Worm (Caenorhabditis elegans) whole organism, L2 larva: ENCODE measurements around the gene arrd-6.

Experiments
- C34F6.9 ChIP-seq: fragments of 150-350 bp; optimal IDR thresholded peaks from 2 replicates; lab custom pipeline; 2014; ENCODE audit warnings: missing biosample characterization, missing genetic modification characterization
- Y55F3AM.14 ChIP-seq: fragments of 200-800 bp; sonication (Bioruptor generic); optimal IDR thresholded peaks from 2 replicates; lab custom pipeline; 2018; ENCODE audit warnings: mild to moderate bottlenecking, missing genetic modification characterization, missing compliant biosample characterization
- ama-1 ChIP-seq: fragments of 150-350 bp; optimal IDR thresholded peaks from 2 replicates; lab custom pipeline; 2018; ENCODE audit warnings: inconsistent platforms
- ceh-16 ChIP-seq: fragments of 150-350 bp; optimal IDR thresholded peaks from 2 replicates; lab custom pipeline; 2014; ENCODE audit warnings: missing biosample characterization, missing genetic modification characterization
- ceh-82 ChIP-seq: fragments of 150-350 bp; optimal IDR thresholded peaks from 2 replicates; lab custom pipeline; 2014; ENCODE audit warnings: missing biosample characterization, missing genetic modification characterization
- crh-2 ChIP-seq: sonication (generic microtip); optimal IDR thresholded peaks from 2 replicates; lab custom pipeline; 2017; ENCODE audit warnings: missing biosample characterization, missing genetic modification characterization
- elt-3 ChIP-seq: sonication (generic microtip); optimal IDR thresholded peaks from 2 replicates; lab custom pipeline; 2017; ENCODE audit warnings: missing biosample characterization, missing genetic modification characterization
- gmeb-1 ChIP-seq: fragments of 150-350 bp; optimal IDR thresholded peaks from 2 replicates; lab custom pipeline; 2014; ENCODE audit warnings: missing biosample characterization, missing genetic modification characterization
- lin-11 ChIP-seq: fragments of 150-350 bp; sonication (generic microtip); optimal IDR thresholded peaks from 2 replicates; lab custom pipeline; 2014; ENCODE audit warnings: missing biosample characterization, missing genetic modification characterization, inconsistent platforms, mixed read lengths
- lin-13 ChIP-seq: fragments of 150-350 bp; optimal IDR thresholded peaks from 2 replicates; lab custom pipeline; 2014; ENCODE audit warnings: missing biosample characterization, missing genetic modification reagents, missing genetic modification characterization
- lsy-2 ChIP-seq, 2 experiments: fragments of 150-350 bp in 1 of 2; sonication (generic microtip) in 1 of 2; optimal IDR thresholded peaks; 2 replicates each; lab custom pipeline; 2014 to 2017; ENCODE audit warnings: missing biosample characterization in 2 of 2, missing genetic modification characterization in 2 of 2
- mab-5 ChIP-seq: fragments of 150-350 bp; optimal IDR thresholded peaks from 2 replicates; lab custom pipeline; 2014; ENCODE audit warnings: missing biosample characterization, missing genetic modification characterization
- mbf-1 ChIP-seq: sonication (generic microtip); optimal IDR thresholded peaks from 2 replicates; lab custom pipeline; 2017; ENCODE audit warnings: missing biosample characterization, missing genetic modification characterization
- mdl-1 ChIP-seq, 2 experiments: fragments of 150-350 bp in 1 of 2; sonication (generic microtip) in 1 of 2; optimal IDR thresholded peaks; 2 replicates each; lab custom pipeline; 2017; ENCODE audit warnings: missing biosample characterization in 2 of 2, missing genetic modification characterization in 2 of 2
- nhr-10 ChIP-seq: sonication (generic microtip); optimal IDR thresholded peaks from 2 replicates; lab custom pipeline; 2017; ENCODE audit warnings: missing biosample characterization, missing genetic modification characterization
- nhr-23 ChIP-seq: fragments of 150-350 bp; optimal IDR thresholded peaks from 2 replicates; lab custom pipeline; 2014; ENCODE audit warnings: missing biosample characterization, missing genetic modification reagents, missing genetic modification characterization
- nhr-237 ChIP-seq: fragments of 150-350 bp; optimal IDR thresholded peaks from 2 replicates; lab custom pipeline; 2014; ENCODE audit warnings: missing biosample characterization, missing genetic modification characterization
- nhr-25 ChIP-seq: fragments of 150-350 bp; sonication (generic microtip); optimal IDR thresholded peaks from 3 replicates; lab custom pipeline; 2014; ENCODE audit warnings: missing biosample characterization, missing genetic modification characterization
- nhr-6 ChIP-seq: fragments of 150-350 bp; optimal IDR thresholded peaks from 2 replicates; lab custom pipeline; 2014; ENCODE audit warnings: missing biosample characterization, missing genetic modification characterization
- nhr-77 ChIP-seq: fragments of 150-350 bp; optimal IDR thresholded peaks from 2 replicates; lab custom pipeline; 2014; ENCODE audit warnings: missing biosample characterization, missing genetic modification characterization
- peb-1 ChIP-seq: fragments of 150-350 bp; optimal IDR thresholded peaks from 2 replicates; lab custom pipeline; 2014; ENCODE audit warnings: missing biosample characterization, missing genetic modification characterization
- sma-3 ChIP-seq: sonication (generic microtip); optimal IDR thresholded peaks from 2 replicates; lab custom pipeline; 2016; ENCODE audit warnings: missing genetic modification reagents, missing genetic modification characterization, missing compliant biosample characterization
- sma-9 ChIP-seq, 2 experiments: fragments of 150-350 bp in 1 of 2; sonication (generic microtip) in 1 of 2; optimal IDR thresholded peaks; 2 replicates each; lab custom pipeline; 2014 to 2016; ENCODE audit warnings: missing genetic modification characterization in 2 of 2, mild to moderate bottlenecking in 1 of 2, missing biosample characterization in 1 of 2, missing compliant biosample characterization in 1 of 2, missing genetic modification reagents in 1 of 2, moderate library complexity in 1 of 2
- snpc-4 ChIP-seq: fragments of 150-350 bp; optimal IDR thresholded peaks from 2 replicates; lab custom pipeline; 2014; ENCODE audit warnings: missing biosample characterization, missing genetic modification characterization
- unc-39 ChIP-seq: fragments of 150-350 bp; optimal IDR thresholded peaks from 2 replicates; lab custom pipeline; 2014; ENCODE audit warnings: missing biosample characterization, missing genetic modification characterization
- unc-55 ChIP-seq: fragments of 150-350 bp; sonication (generic microtip); optimal IDR thresholded peaks from 3 replicates; lab custom pipeline; 2014; ENCODE audit warnings: missing biosample characterization, missing genetic modification reagents, missing genetic modification characterization
- unc-62 ChIP-seq: fragments of 150-350 bp; optimal IDR thresholded peaks from 2 replicates; lab custom pipeline; 2014; ENCODE audit warnings: missing biosample characterization, missing genetic modification reagents, missing genetic modification characterization
- ztf-1 ChIP-seq: fragments of 200-800 bp; sonication (Bioruptor generic); conservative IDR thresholded peaks from 2 replicates; pipeline ENCODE4 v1.3.6; 2022; ENCODE audit warnings: missing genetic modification characterization, missing compliant biosample characterization

arrd-6 gene

DNA sequence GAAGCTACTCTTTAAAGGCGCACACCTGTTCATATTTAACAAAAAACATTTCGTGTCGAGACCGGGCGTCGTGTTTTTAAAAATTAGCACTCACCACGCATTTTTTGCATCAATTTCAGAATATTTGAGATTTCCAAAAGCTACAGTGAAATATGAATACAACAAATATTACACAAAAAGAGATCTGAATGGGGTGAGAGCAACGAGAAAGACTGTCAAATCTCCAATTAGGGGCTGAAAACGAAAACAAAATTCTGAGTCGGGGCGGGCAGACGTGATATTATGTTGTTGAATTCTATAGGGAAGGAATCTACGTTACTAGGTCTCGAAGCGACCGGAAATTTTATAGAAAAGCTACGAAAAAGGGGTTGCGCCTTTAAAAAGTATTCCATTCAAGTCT is 38.9 kb upstream of the arrd-6 start, which contains the start of gene C09H10.5:
Gene C09H10.5 (minus strand): TSS at position 101 of the 400 bp plus-strand sequence.
- TF ChIP-seq nhr-237 (tag; lab: Kevin White, UChicago) (no peak), sma-9 (GFP tag; optimal IDR thresholded peaks at IDR 0.05; lab: Kevin White, UChicago) (no peak), sma-9 (tag; optimal IDR thresholded peaks at IDR 0.05; lab: Kevin White, UChicago) (no peak), nhr-6 (tag; lab: Kevin White, UChicago) (no peak), nhr-23 (tag; lab: Kevin White, UChicago) (no peak), nhr-10 (no peak)
- TF ChIP-seq, all 48 proteins: peak for 0

DNA sequence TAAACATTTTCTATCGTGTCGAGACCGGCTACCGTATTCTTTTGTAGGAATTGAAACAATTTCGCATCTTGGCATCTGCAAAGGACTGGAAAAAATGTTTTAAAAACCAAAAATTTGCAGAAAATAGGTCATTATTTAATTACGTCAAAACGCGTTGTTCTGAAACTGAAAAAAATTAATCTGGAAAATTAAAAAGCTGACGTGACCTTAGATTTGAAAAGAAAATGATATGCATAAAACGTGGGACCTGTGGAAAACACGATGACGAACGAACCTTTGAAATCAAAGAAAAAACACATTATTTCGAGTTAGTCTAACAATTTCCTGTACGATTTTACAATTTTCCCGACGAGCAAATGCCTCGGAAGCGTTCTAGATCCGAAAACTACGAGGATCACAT is 38.4 kb upstream of the arrd-6 start, which contains the start of gene C09H10.9:
Gene C09H10.9 (plus strand): TSS at position 301 of the 400 bp plus-strand sequence.
- TF ChIP-seq snpc-4 = no peak
- no peak for TF ChIP-seq lin-11 (tag; lab: Kevin White, UChicago)
- no peak for TF ChIP-seq peb-1 (tag; lab: Kevin White, UChicago)
- no peak for TF ChIP-seq mbf-1
- TF ChIP-seq unc-39 (tag; lab: Kevin White, UChicago) = no peak
- TF ChIP-seq crh-2 (tag; lab: Kevin White, UChicago) = no peak
- TF ChIP-seq nhr-25 (tag; lab: Kevin White, UChicago) = no peak
- TF ChIP-seq sma-3 (GFP tag; lab: Kevin White, UChicago) = no peak
- no peak for TF ChIP-seq nhr-23 (tag; lab: Kevin White, UChicago)
- no peak for TF ChIP-seq Y55F3AM.14 (GFP tag; lab: Kevin White, UChicago)

DNA sequence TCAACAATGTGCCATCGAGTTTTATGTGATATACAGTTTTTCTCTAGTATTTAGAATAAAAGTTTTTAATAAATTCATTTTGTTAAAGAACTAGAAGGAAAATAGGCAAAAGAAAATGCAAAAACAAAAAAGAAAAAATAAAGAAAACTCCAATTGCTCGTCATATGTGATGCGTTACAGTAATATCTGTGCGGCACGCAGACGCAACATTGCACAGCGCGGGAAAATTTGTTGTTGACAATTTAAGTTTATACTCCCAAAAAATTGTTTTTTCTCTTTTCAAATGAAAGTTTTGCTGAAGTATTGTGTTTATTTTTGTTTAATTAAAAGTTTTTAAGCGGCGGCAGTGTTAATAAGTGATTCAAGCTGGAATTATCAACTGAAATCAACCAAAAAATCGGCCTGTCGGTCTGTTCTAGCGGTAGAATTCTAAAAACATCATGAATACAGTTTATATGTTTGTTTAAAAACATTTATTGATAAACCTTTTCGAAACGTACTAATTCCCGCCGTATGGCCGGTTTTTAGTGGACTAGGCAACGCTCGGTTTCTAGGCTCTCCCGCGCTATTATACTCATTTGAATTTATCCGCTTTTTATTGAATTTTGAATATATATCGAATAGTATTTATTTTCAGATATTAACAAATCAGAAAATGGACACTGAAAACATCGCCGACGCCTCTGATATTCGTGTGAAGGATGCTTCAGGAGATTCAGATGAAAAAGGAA is 36.4 kb upstream of the arrd-6 start, which contains the start of gene nasp-1:
Gene nasp-1 (plus strand): TSS at position 632 of the 731 bp plus-strand sequence.
- TF ChIP-seq lsy-2 (tag; optimal IDR thresholded peaks at IDR 0.05; lab: Kevin White, UChicago) (peak in 1 of 2 experiments; percentile 73), ceh-82 (tag; lab: Kevin White, UChicago) (no peak)

DNA sequence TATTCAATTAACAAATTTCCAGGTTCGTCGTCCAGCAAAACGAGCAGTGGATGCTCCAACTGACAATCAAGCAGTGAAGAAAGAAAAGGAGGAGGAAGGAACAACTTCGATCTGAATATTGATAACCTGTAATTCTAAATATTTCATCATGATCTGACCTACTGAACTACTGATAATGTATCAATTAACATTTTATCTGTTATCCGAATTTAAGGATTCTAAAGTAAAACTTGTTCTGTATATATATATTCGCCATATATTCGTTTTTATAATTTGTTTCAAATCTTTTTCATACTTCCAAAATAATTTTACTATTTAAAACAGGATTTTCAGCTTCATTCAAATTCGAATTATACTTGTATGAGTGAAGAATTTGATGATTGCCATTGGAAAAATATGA is 34.7 kb upstream of the arrd-6 start, which contains the start of gene apc-17:
Gene apc-17 (plus strand): TSS at position 301 of the 400 bp plus-strand sequence.
- TF ChIP-seq unc-55 = no peak
- TF ChIP-seq mab-5 (tag; lab: Kevin White, UChicago) = no peak
- no peak for TF ChIP-seq mdl-1 (tag; optimal IDR thresholded peaks at IDR 0.05; lab: Kevin White, UChicago)
- TF ChIP-seq ztf-1 (GFP tag; lab: Robert Waterston, UW) = no peak
- no peak for TF ChIP-seq mbf-1

DNA sequence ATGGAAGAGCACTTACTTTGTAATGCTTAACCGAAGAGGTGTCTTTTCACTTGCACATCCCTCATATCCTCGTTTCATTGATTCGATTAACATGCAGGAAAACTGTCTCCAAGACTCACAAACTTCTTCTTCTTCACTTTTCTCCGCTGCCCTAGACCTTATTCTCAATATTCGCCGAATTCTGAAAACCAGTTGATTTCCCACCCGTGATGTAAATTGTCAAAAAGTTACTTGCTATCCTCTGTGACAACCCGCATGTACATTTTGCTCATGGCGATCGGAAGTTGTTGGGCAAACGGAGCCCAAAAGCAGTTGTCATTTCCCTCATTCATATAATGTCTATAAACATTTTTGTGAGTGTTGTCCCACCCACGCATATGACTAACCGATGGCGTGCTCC is 32.1 kb upstream of the arrd-6 start:
- TF ChIP-seq lin-13 (GFP tag; lab: Kevin White, UChicago) (no peak), peb-1 (tag; lab: Kevin White, UChicago) (no peak), nhr-6 (tag; lab: Kevin White, UChicago) (no peak)

DNA sequence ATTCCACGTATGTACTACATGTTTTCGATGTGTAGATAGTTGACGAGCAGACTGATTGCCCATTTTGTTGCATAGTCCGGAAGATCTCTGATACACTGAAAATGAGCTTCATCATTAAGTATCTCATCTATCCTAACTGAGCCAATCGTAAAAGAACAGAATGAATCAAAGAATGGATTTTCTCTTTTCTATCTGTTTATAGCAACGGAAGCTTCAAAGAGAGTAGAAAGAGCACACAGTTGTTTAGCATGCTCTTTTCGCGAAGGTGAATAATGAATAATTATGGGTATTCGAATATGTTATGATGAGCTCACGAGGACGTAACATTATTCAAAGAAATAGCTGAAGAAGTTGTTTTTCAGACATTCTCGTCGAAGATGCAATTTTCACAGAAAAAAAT is 31.4 kb upstream of the arrd-6 start, which contains the start of gene glb-4:
Gene glb-4 (minus strand): TSS at position 101 of the 400 bp plus-strand sequence.
- TF ChIP-seq sma-3 (GFP tag; lab: Kevin White, UChicago) (no peak), C34F6.9 (tag; lab: Kevin White, UChicago) (no peak), ama-1 (lab: Kevin White, UChicago) (no peak), elt-3 (tag; lab: Kevin White, UChicago) (no peak), nhr-23 (tag; lab: Kevin White, UChicago) (no peak), gmeb-1 (tag; lab: Kevin White, UChicago) (no peak), unc-62 (no peak), nhr-237 (tag; lab: Kevin White, UChicago) (no peak)

DNA sequence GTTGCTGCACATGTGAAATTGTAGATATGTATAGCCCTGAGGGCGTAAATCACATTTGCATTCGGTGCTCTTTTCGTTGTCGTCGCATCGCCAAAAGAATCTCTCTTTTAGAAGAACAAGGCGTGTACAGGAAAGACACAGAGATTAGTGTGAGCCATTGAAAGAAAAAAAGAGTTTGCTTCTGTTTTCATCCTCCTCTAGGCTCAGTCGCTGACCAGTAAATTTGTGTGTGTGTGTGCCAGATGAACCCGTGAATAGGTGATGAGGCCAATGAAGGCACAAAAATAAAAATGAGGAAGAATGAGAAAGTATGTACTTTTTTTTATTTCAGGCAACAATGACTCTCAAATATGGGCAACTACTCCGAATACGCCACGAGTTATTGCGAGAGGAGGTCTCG is 30.1 kb upstream of the arrd-6 start, which contains the start of gene mat-2:
Gene mat-2 (plus strand): TSS at position 301 of the 400 bp plus-strand sequence.
- no peak for TF ChIP-seq lin-11 (tag; lab: Kevin White, UChicago)
- no peak for TF ChIP-seq sma-9 (GFP tag; optimal IDR thresholded peaks at IDR 0.05; lab: Kevin White, UChicago)
- TF ChIP-seq sma-9 (tag; optimal IDR thresholded peaks at IDR 0.05; lab: Kevin White, UChicago) = no peak
- TF ChIP-seq ceh-16 = no peak
- no peak for TF ChIP-seq sma-3 (GFP tag; lab: Kevin White, UChicago)
- no peak for TF ChIP-seq nhr-77 (tag; lab: Kevin White, UChicago)
- no peak for TF ChIP-seq snpc-4
- TF ChIP-seq unc-55 = no peak
